Worm (Caenorhabditis elegans): Measurements from ENCODE around the gene F56C3.3.
A peak's percentile ranks its signal among the peaks of the same experiment; 100 is the strongest.

Gene F56C3.3

ce11 chrX:1384538-1384937 lies 26.3 kb upstream of the F56C3.3 start, which contains the start of gene F56C3.8:
Gene F56C3.8, minus strand, starts transcription at chrX:1384638.
- TF ChIP-seq ref-1 (GFP tag; conservative IDR thresholded peaks at IDR 0.05) (no peak), tab-1 (GFP tag; IDR thresholded peaks at IDR 0.05) (no peak), med-1 (GFP tag; optimal IDR thresholded peaks at IDR 0.05; ENCODE audit: insufficient read depth) (no peak), T22C8.4 (GFP tag; IDR thresholded peaks at IDR 0.05) (no peak), klf-2 (GFP tag; conservative IDR thresholded peaks at IDR 0.05) (no peak), ztf-29 (GFP tag; IDR thresholded peaks at IDR 0.05) (no peak), cog-1 (tag; optimal IDR thresholded peaks at IDR 0.05) (no peak), flt-1 (GFP tag; IDR thresholded peaks at IDR 0.05) (no peak), ztf-23 (GFP tag; IDR thresholded peaks at IDR 0.05) (no peak)

- TF ChIP-seq flt-1 (GFP tag; IDR thresholded peaks at IDR 0.05) (no peak), ztf-23 (GFP tag; IDR thresholded peaks at IDR 0.05) (no peak), ztf-29 (GFP tag; IDR thresholded peaks at IDR 0.05) (no peak), T22C8.4 (GFP tag; IDR thresholded peaks at IDR 0.05) (no peak), med-1 (GFP tag; optimal IDR thresholded peaks at IDR 0.05; ENCODE audit: insufficient read depth) (no peak), ref-1 (GFP tag; conservative IDR thresholded peaks at IDR 0.05) (no peak), cog-1 (tag; optimal IDR thresholded peaks at IDR 0.05) (no peak), tab-1 (GFP tag; IDR thresholded peaks at IDR 0.05) (no peak), klf-2 (GFP tag; conservative IDR thresholded peaks at IDR 0.05) (no peak)
These were observed 25.4 kb upstream of the F56C3.3 start for ce11 chrX:1383546-1383945.

ce11 chrX:1381565-1381964 lies 23.4 kb upstream of the F56C3.3 start, which contains the start of gene F56C3.10:
Gene F56C3.10, minus strand, starts transcription at chrX:1381665.
- TF ChIP-seq klf-2 (GFP tag; conservative IDR thresholded peaks at IDR 0.05) (no peak), ref-1 (GFP tag; conservative IDR thresholded peaks at IDR 0.05) (no peak), cog-1 (tag; optimal IDR thresholded peaks at IDR 0.05) (no peak), tab-1 (GFP tag; IDR thresholded peaks at IDR 0.05) (no peak), T22C8.4 (GFP tag; IDR thresholded peaks at IDR 0.05) (no peak), flt-1 (GFP tag; IDR thresholded peaks at IDR 0.05) (no peak), ztf-29 (GFP tag; IDR thresholded peaks at IDR 0.05) (no peak), ztf-23 (GFP tag; IDR thresholded peaks at IDR 0.05) (no peak), med-1 (GFP tag; optimal IDR thresholded peaks at IDR 0.05; ENCODE audit: insufficient read depth) (no peak)

ce11 chrX:1379391-1379790 lies 21.2 kb upstream of the F56C3.3 start:
- peak; percentile 86 for TF ChIP-seq ref-1 (GFP tag; conservative IDR thresholded peaks at IDR 0.05)
- peak; percentile 91 for TF ChIP-seq ztf-29 (GFP tag; IDR thresholded peaks at IDR 0.05)
- TF ChIP-seq flt-1 (GFP tag; IDR thresholded peaks at IDR 0.05) = peak; percentile 94
- peak; percentile 91 for TF ChIP-seq T22C8.4 (GFP tag; IDR thresholded peaks at IDR 0.05)
- peak; percentile 81 for TF ChIP-seq cog-1 (tag; optimal IDR thresholded peaks at IDR 0.05)
- TF ChIP-seq med-1 (GFP tag; optimal IDR thresholded peaks at IDR 0.05; ENCODE audit: insufficient read depth) = peak; percentile 59
- peak; percentile 92 for TF ChIP-seq klf-2 (GFP tag; conservative IDR thresholded peaks at IDR 0.05)
- peak; percentile 93 for TF ChIP-seq ztf-23 (GFP tag; IDR thresholded peaks at IDR 0.05)
- TF ChIP-seq tab-1 (GFP tag; IDR thresholded peaks at IDR 0.05) = peak; percentile 94

ce11 chrX:1375071-1375470 lies 16.9 kb upstream of the F56C3.3 start:
- TF ChIP-seq ref-1 (GFP tag; conservative IDR thresholded peaks at IDR 0.05) = peak; percentile 75
- TF ChIP-seq flt-1 (GFP tag; IDR thresholded peaks at IDR 0.05) = peak; percentile 98
- TF ChIP-seq tab-1 (GFP tag; IDR thresholded peaks at IDR 0.05) = peak; percentile 83
- TF ChIP-seq klf-2 (GFP tag; conservative IDR thresholded peaks at IDR 0.05) = 0 out of 2 replicates have a peak, but pooled peaks have one; percentile 26
- 0 out of 2 replicates have a peak, but pooled peaks have one; percentile 29 for TF ChIP-seq T22C8.4 (GFP tag; IDR thresholded peaks at IDR 0.05)
- 0 out of 2 replicates have a peak, but pooled peaks have one; percentile 51 for TF ChIP-seq ztf-23 (GFP tag; IDR thresholded peaks at IDR 0.05)

ce11 chrX:1372464-1372863 lies 14.3 kb upstream of the F56C3.3 start:
- TF ChIP-seq T22C8.4 (GFP tag; IDR thresholded peaks at IDR 0.05) = no peak
- no peak for TF ChIP-seq med-1 (GFP tag; optimal IDR thresholded peaks at IDR 0.05; ENCODE audit: insufficient read depth)
- no peak for TF ChIP-seq klf-2 (GFP tag; conservative IDR thresholded peaks at IDR 0.05)

ce11 chrX:1371688-1372087 lies 13.5 kb upstream of the F56C3.3 start, which contains the start of gene fbxa-190:
Gene fbxa-190, plus strand, starts transcription at chrX:1372012.
- TF ChIP-seq ztf-23 (GFP tag; IDR thresholded peaks at IDR 0.05) (no peak), flt-1 (GFP tag; IDR thresholded peaks at IDR 0.05) (no peak), cog-1 (tag; optimal IDR thresholded peaks at IDR 0.05) (no peak), tab-1 (GFP tag; IDR thresholded peaks at IDR 0.05) (no peak), T22C8.4 (GFP tag; IDR thresholded peaks at IDR 0.05) (no peak), ref-1 (GFP tag; conservative IDR thresholded peaks at IDR 0.05) (no peak), ztf-29 (GFP tag; IDR thresholded peaks at IDR 0.05) (no peak), med-1 (GFP tag; optimal IDR thresholded peaks at IDR 0.05; ENCODE audit: insufficient read depth) (no peak), klf-2 (GFP tag; conservative IDR thresholded peaks at IDR 0.05) (no peak)

ce11 chrX:1370736-1371281 lies 12.6 kb upstream of the F56C3.3 start, which contains the start of gene F56C3.7:
Gene F56C3.7, minus strand, starts transcription at chrX:1370786.
- TF ChIP-seq cog-1 (tag; optimal IDR thresholded peaks at IDR 0.05) (no peak), ztf-23 (GFP tag; IDR thresholded peaks at IDR 0.05) (no peak), med-1 (GFP tag; optimal IDR thresholded peaks at IDR 0.05; ENCODE audit: insufficient read depth) (no peak)

- TF ChIP-seq flt-1 (GFP tag; IDR thresholded peaks at IDR 0.05) = no peak
- no peak for TF ChIP-seq cog-1 (tag; optimal IDR thresholded peaks at IDR 0.05)
These were observed 9.2 kb upstream of the F56C3.3 start, which contains the start of gene dgn-2 for ce11 chrX:1367416-1367815. Gene dgn-2, minus strand, starts transcription at chrX:1367516.

ce11 chrX:1360631-1361030 lies 2.4 kb upstream of the F56C3.3 start, which contains the start of gene F56C3.4:
Gene F56C3.4, minus strand, starts transcription at chrX:1360731.
- TF ChIP-seq ztf-23 (GFP tag; IDR thresholded peaks at IDR 0.05) (no peak), klf-2 (GFP tag; conservative IDR thresholded peaks at IDR 0.05) (no peak), med-1 (GFP tag; optimal IDR thresholded peaks at IDR 0.05; ENCODE audit: insufficient read depth) (no peak), ref-1 (GFP tag; conservative IDR thresholded peaks at IDR 0.05) (no peak), tab-1 (GFP tag; IDR thresholded peaks at IDR 0.05) (no peak), ztf-29 (GFP tag; IDR thresholded peaks at IDR 0.05) (no peak), T22C8.4 (GFP tag; IDR thresholded peaks at IDR 0.05) (no peak), flt-1 (GFP tag; IDR thresholded peaks at IDR 0.05) (no peak), cog-1 (tag; optimal IDR thresholded peaks at IDR 0.05) (no peak)

Data from whole organism, midembryonic.